Worm (Caenorhabditis elegans) whole organism, L1 larva: ENCODE results near the gene nas-13.

Experiments used
- C16A3.4 ChIP-seq: fragments of 150-350 bp; optimal IDR thresholded peaks from 2 replicates; lab custom pipeline; 2014; ENCODE audit warnings: missing biosample characterization, missing genetic modification characterization
- C34B4.2 ChIP-seq: sonication (generic microtip); optimal IDR thresholded peaks from 2 replicates; lab custom pipeline; 2017; ENCODE audit warnings: mild to moderate bottlenecking, missing genetic modification characterization, missing compliant biosample characterization
- F16B12.6 ChIP-seq: fragments of 150-350 bp; optimal IDR thresholded peaks from 2 replicates; lab custom pipeline; 2014; ENCODE audit warnings: missing biosample characterization, missing genetic modification characterization
- Y116A8C.19 ChIP-seq: sonication (generic microtip); optimal IDR thresholded peaks from 2 replicates; lab custom pipeline; 2016; ENCODE audit warnings: missing compliant biosample characterization, missing genetic modification characterization, borderline replicate concordance
- alr-1 ChIP-seq: fragments of 200-800 bp; sonication (Bioruptor generic); optimal IDR thresholded peaks from 2 replicates; lab custom pipeline; 2018; ENCODE audit warnings: borderline replicate concordance, mild to moderate bottlenecking, missing genetic modification characterization, missing compliant biosample characterization
- blmp-1 ChIP-seq: fragments of 150-350 bp; optimal IDR thresholded peaks from 2 replicates; lab custom pipeline; 2014; ENCODE audit warnings: missing biosample characterization, missing genetic modification characterization
- ceh-63 ChIP-seq: fragments of 200-800 bp; sonication (Bioruptor generic); optimal IDR thresholded peaks from 2 replicates; lab custom pipeline; 2018; ENCODE audit warnings: mild to moderate bottlenecking, missing genetic modification characterization, missing compliant biosample characterization
- ceh-8 ChIP-seq: fragments of 200-800 bp; sonication (Bioruptor generic); optimal IDR thresholded peaks from 2 replicates; lab custom pipeline; 2018; ENCODE audit warnings: mild to moderate bottlenecking, missing genetic modification characterization, moderate library complexity, missing compliant biosample characterization
- ceh-82 ChIP-seq, 3 experiments: fragments of 150-350 bp in 1 of 3; sonication (generic microtip) in 2 of 3; optimal IDR thresholded peaks; 2 replicates each; lab custom pipeline; 2014 to 2017; ENCODE audit warnings: missing biosample characterization in 3 of 3, missing genetic modification characterization in 3 of 3
- ceh-88 ChIP-seq: fragments of 200-800 bp; sonication (Bioruptor generic); IDR thresholded peaks from 2 replicates; pipeline ENCODE4 v1.3.6; 2022; ENCODE audit warnings: missing genetic modification characterization, missing compliant biosample characterization
- dsc-1 ChIP-seq: sonication (generic microtip); optimal IDR thresholded peaks from 2 replicates; lab custom pipeline; 2016; ENCODE audit warnings: mild to moderate bottlenecking, missing genetic modification characterization, missing compliant biosample characterization
- efl-1 ChIP-seq, 4 experiments: fragments of 150-350 bp; optimal IDR thresholded peaks in 3 of 4; peaks in 1 of 4; 1 replicate in 1 of 4; 2 replicates in 3 of 4; lab custom pipeline; 2014; ENCODE audit warnings: missing biosample characterization in 2 of 4, missing genetic modification characterization in 2 of 4, missing genetic modification reagents in 2 of 4
- egl-27 ChIP-seq, 2 experiments: fragments of 150-350 bp in 1 of 2; sonication (generic microtip); optimal IDR thresholded peaks; 3 replicates each; lab custom pipeline; 2017 to 2018; ENCODE audit warnings: missing biosample characterization in 2 of 2, missing genetic modification characterization in 2 of 2, missing genetic modification reagents in 2 of 2
- elt-2 ChIP-seq: sonication (generic microtip); optimal IDR thresholded peaks from 2 replicates; lab custom pipeline; 2016; ENCODE audit warnings: missing genetic modification characterization, mild to moderate bottlenecking, inconsistent platforms, missing compliant biosample characterization, missing genetic modification reagents
- fkh-4 ChIP-seq: sonication (generic microtip); optimal IDR thresholded peaks from 2 replicates; lab custom pipeline; 2016; ENCODE audit warnings: missing compliant biosample characterization, missing genetic modification characterization, borderline replicate concordance
- fkh-8 ChIP-seq: sonication (generic microtip); optimal IDR thresholded peaks from 2 replicates; lab custom pipeline; 2016; ENCODE audit warnings: mild to moderate bottlenecking, missing genetic modification characterization, missing compliant biosample characterization
- grh-1 ChIP-seq: fragments of 200-800 bp; sonication (Bioruptor generic); IDR thresholded peaks from 2 replicates; pipeline ENCODE4 v1.3.6; 2022; ENCODE audit warnings: missing genetic modification reagents, missing genetic modification characterization, missing compliant biosample characterization
- hlh-17 ChIP-seq: fragments of 200-800 bp; sonication (Bioruptor generic); optimal IDR thresholded peaks from 2 replicates; lab custom pipeline; 2018; ENCODE audit warnings: missing genetic modification characterization, mild to moderate bottlenecking, missing compliant biosample characterization, moderate library complexity, borderline replicate concordance
- irx-1 ChIP-seq: sonication (generic microtip); optimal IDR thresholded peaks from 2 replicates; lab custom pipeline; 2016; ENCODE audit warnings: missing genetic modification characterization, missing compliant biosample characterization
- jun-1 ChIP-seq: fragments of 150-350 bp; optimal IDR thresholded peaks from 2 replicates; lab custom pipeline; 2014; ENCODE audit warnings: missing biosample characterization, missing genetic modification reagents, missing genetic modification characterization
- lin-14 ChIP-seq: fragments of 200-800 bp; sonication (Bioruptor generic); optimal IDR thresholded peaks from 2 replicates; lab custom pipeline; 2018; ENCODE audit warnings: mild to moderate bottlenecking, missing genetic modification characterization, moderate library complexity, missing compliant biosample characterization
- lin-35 ChIP-seq, 2 experiments: fragments of 150-350 bp; optimal IDR thresholded peaks; 2 replicates each; lab custom pipeline; 2014; ENCODE audit warnings: missing biosample characterization in 2 of 2, missing genetic modification characterization in 2 of 2, missing genetic modification reagents in 2 of 2
- mab-9 ChIP-seq: fragments of 200-800 bp; sonication (Bioruptor generic); IDR thresholded peaks from 2 replicates; pipeline ENCODE4 v1.3.6; 2022; ENCODE audit warnings: missing genetic modification reagents, missing genetic modification characterization, missing compliant biosample characterization
- mdl-1 ChIP-seq, 2 experiments: fragments of 150-350 bp; optimal IDR thresholded peaks; 2 replicates each; lab custom pipeline; 2014 to 2017; ENCODE audit warnings: missing biosample characterization in 2 of 2, missing genetic modification characterization in 2 of 2, inconsistent platforms in 1 of 2
- nhr-11 ChIP-seq: fragments of 150-350 bp; optimal IDR thresholded peaks from 2 replicates; lab custom pipeline; 2014; ENCODE audit warnings: missing biosample characterization, missing genetic modification characterization
- nhr-12 ChIP-seq: sonication (generic microtip); optimal IDR thresholded peaks from 2 replicates; lab custom pipeline; 2017; ENCODE audit warnings: missing biosample characterization, missing genetic modification characterization
- nhr-19 ChIP-seq: fragments of 200-800 bp; sonication (Bioruptor generic); conservative IDR thresholded peaks from 2 replicates; pipeline ENCODE4 v1.3.6; 2022; ENCODE audit warnings: missing genetic modification characterization, missing compliant biosample characterization
- nhr-237 ChIP-seq: fragments of 150-350 bp; optimal IDR thresholded peaks from 2 replicates; lab custom pipeline; 2014; ENCODE audit warnings: missing biosample characterization, missing genetic modification characterization
- nhr-47 ChIP-seq: sonication (generic microtip); optimal IDR thresholded peaks from 2 replicates; lab custom pipeline; 2016; ENCODE audit warnings: mild to moderate bottlenecking, missing genetic modification characterization, moderate library complexity, missing compliant biosample characterization
- nhr-71 ChIP-seq: sonication (generic microtip); optimal IDR thresholded peaks from 2 replicates; lab custom pipeline; 2016; ENCODE audit warnings: mild to moderate bottlenecking, missing genetic modification characterization, moderate library complexity, missing compliant biosample characterization
- nhr-77 ChIP-seq: fragments of 150-350 bp; optimal IDR thresholded peaks from 2 replicates; lab custom pipeline; 2014; ENCODE audit warnings: missing biosample characterization, missing genetic modification characterization
- nhr-85 ChIP-seq: sonication (generic microtip); peaks from one replicate; lab custom pipeline; 2016; ENCODE audit warnings: missing genetic modification characterization, inconsistent platforms, missing compliant biosample characterization
- pax-3 ChIP-seq: fragments of 200-800 bp; sonication (Bioruptor generic); optimal IDR thresholded peaks from 2 replicates; lab custom pipeline; 2018; ENCODE audit warnings: mild to moderate bottlenecking, missing genetic modification characterization, moderate library complexity, missing compliant biosample characterization
- skn-1 ChIP-seq: fragments of 150-350 bp; optimal IDR thresholded peaks from 2 replicates; lab custom pipeline; 2014; ENCODE audit warnings: missing biosample characterization, missing genetic modification characterization
- snu-23 ChIP-seq: sonication (generic microtip); optimal IDR thresholded peaks from 2 replicates; lab custom pipeline; 2016; ENCODE audit warnings: missing genetic modification characterization, missing compliant biosample characterization
- sox-4 ChIP-seq: sonication (generic microtip); optimal IDR thresholded peaks from 2 replicates; lab custom pipeline; 2016; ENCODE audit warnings: missing genetic modification characterization, missing compliant biosample characterization
- sptf-1 ChIP-seq: fragments of 150-350 bp; optimal IDR thresholded peaks from 2 replicates; lab custom pipeline; 2014; ENCODE audit warnings: missing biosample characterization, missing genetic modification characterization
- sup-37 ChIP-seq: fragments of 200-800 bp; sonication (Bioruptor generic); optimal IDR thresholded peaks from 2 replicates; lab custom pipeline; 2018; ENCODE audit warnings: mild to moderate bottlenecking, missing genetic modification characterization, missing compliant biosample characterization
- swsn-7 ChIP-seq: sonication (generic microtip); optimal IDR thresholded peaks from 2 replicates; lab custom pipeline; 2016; ENCODE audit warnings: missing genetic modification characterization, missing compliant biosample characterization
- unc-62 ChIP-seq: fragments of 150-350 bp; optimal IDR thresholded peaks from 2 replicates; lab custom pipeline; 2014; ENCODE audit warnings: missing biosample characterization, missing genetic modification reagents, missing genetic modification characterization
- unc-86 ChIP-seq: sonication (generic microtip); optimal IDR thresholded peaks from 2 replicates; lab custom pipeline; 2016; ENCODE audit warnings: missing genetic modification characterization, missing compliant biosample characterization
- ztf-11 ChIP-seq, 2 experiments: sonication (generic microtip); optimal IDR thresholded peaks; 2 replicates each; lab custom pipeline; 2016 to 2017; ENCODE audit warnings: missing genetic modification characterization in 2 of 2, missing biosample characterization in 1 of 2, missing compliant biosample characterization in 1 of 2
- ztf-4 ChIP-seq: fragments of 150-350 bp; optimal IDR thresholded peaks from 2 replicates; lab custom pipeline; 2014; ENCODE audit warnings: missing biosample characterization, missing genetic modification characterization

The nas-13 gene

ce11 chrX:15446292-15446794 lies 18.3 kb upstream of the nas-13 start, which contains the start of gene R03A10.5:
TSS of gene R03A10.5 (plus strand) at chrX:15446722.
- no peak for TF ChIP-seq F16B12.6 (tag; lab: Kevin White, UChicago)
- no peak for TF ChIP-seq egl-27 (tag; optimal IDR thresholded peaks at IDR 0.05; lab: Kevin White, UChicago)
- TF ChIP-seq grh-1: peak; percentile 75
- peak; percentile 81 for TF ChIP-seq nhr-85 (tag; lab: Kevin White, UChicago)
- no peak for TF ChIP-seq ceh-88 (GFP tag; lab: Robert Waterston, UW)
- TF ChIP-seq blmp-1 (tag; lab: Kevin White, UChicago): peak; percentile 38
- TF ChIP-seq ztf-11 (tag; optimal IDR thresholded peaks at IDR 0.05; lab: Kevin White, UChicago): no peak
- TF ChIP-seq alr-1 (tag; lab: Kevin White, UChicago): no peak
- no peak for TF ChIP-seq nhr-77 (tag; lab: Kevin White, UChicago)
- TF ChIP-seq C16A3.4: no peak
- no peak for TF ChIP-seq nhr-71 (tag; lab: Kevin White, UChicago)
- TF ChIP-seq fkh-8 (tag; lab: Kevin White, UChicago): no peak
- no peak for TF ChIP-seq sox-4
- no peak for TF ChIP-seq nhr-12 (tag; lab: Kevin White, UChicago)
- TF ChIP-seq nhr-19 (GFP tag; lab: Robert Waterston, UW): 0 out of 2 replicates have a peak, but pooled peaks have one; percentile 5
- TF ChIP-seq nhr-47 (tag; lab: Kevin White, UChicago): no peak
- TF ChIP-seq snu-23: no peak
- TF ChIP-seq ceh-63 (GFP tag; lab: Kevin White, UChicago): no peak
- TF ChIP-seq nhr-11 (tag; lab: Kevin White, UChicago): no peak
- no peak for TF ChIP-seq lin-35 (GFP tag; optimal IDR thresholded peaks at IDR 0.05; lab: Kevin White, UChicago)
- TF ChIP-seq lin-14 (GFP tag; lab: Kevin White, UChicago): peak; percentile 61
- no peak for TF ChIP-seq unc-62 (GFP tag; lab: Kevin White, UChicago)

DNA sequence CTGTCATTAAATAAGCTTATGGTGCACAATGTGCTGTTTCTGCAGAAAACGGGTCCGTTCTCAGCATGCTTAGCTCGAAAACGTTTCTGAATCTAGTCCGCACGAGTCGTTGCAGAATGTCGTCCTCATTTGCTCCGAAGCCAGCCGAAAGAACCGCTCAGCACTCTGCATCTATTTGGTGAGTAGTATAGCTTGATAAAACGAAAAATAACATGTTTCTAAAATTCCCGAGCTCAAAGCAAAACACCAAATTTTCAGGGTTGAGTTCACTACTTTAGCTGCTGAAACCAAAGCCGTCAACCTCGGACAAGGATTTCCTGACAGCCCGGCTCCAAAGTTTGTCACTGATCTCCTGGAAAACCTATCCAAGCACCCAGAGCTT lies 13.6 kb upstream of the nas-13 start, which contains the start of gene nkat-3:
Gene nkat-3 (plus strand): TSS at position 46 of the 382 bp plus-strand sequence.
- TF ChIP-seq egl-27 (tag; optimal IDR thresholded peaks at IDR 0.05; lab: Kevin White, UChicago) (no peak), nhr-85 (tag; lab: Kevin White, UChicago) (no peak), fkh-4 (tag; lab: Kevin White, UChicago) (no peak), pax-3 (tag; lab: Kevin White, UChicago) (no peak)
- TF ChIP-seq, all 84 proteins: peak for 0

DNA sequence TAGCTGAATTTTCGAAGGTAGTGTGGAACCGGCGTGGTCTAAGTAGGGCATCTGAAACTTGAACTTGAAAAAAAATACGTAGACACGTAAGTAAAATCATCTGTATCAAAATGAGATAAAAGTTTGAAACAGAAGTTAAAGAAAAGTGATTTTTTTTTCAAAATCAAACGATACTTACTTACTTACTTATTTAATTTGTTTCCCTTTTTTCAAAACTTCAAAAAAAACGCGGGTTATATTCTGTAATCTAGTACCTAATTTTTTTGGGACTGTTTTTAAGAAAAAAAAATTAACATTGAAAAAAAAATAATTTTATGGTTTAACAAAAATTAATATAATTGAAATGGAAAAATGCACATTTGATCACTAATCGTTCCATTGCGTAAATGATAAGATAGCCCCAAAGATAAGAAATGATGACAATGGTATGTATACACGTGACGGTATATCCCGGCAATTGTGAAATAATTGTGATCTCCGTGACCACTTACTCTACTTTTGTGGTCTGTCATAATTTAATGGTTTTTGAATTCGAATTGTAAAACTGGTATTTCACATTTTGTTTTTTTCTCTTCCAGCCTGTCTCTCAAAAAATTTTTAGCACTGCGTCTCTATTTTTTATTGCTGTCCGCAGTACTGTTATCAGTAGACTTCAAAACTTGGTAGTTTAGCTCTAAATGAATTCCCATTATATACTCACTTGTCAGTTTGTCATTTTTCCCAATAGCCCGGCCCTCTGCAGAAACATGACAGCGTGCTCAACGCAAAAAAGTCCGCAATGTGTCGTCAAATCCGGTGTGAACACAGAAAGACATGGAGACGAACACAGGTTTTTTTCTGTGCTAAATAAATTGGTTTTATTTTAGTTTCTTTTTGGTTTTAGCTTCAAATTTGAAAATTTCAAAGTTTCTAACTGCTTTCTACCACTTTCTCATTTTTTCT lies 13.0 kb upstream of the nas-13 start, which contains the start of gene mocs-1:
Gene mocs-1 (minus strand): TSS at position 51 of the 942 bp plus-strand sequence.
- TF ChIP-seq irx-1: peak; percentile 18
- TF ChIP-seq skn-1 (tag; lab: Kevin White, UChicago): peak; percentile 87
- no peak for TF ChIP-seq C34B4.2 (tag; lab: Kevin White, UChicago)
- no peak for TF ChIP-seq ceh-63 (GFP tag; lab: Kevin White, UChicago)
- no peak for TF ChIP-seq blmp-1 (tag; lab: Kevin White, UChicago)
- no peak for TF ChIP-seq efl-1 (optimal IDR thresholded peaks at IDR 0.05; lab: Kevin White, UChicago)
- peak in 1 of 2 experiments; percentile 30 for TF ChIP-seq efl-1 (GFP tag; optimal IDR thresholded peaks at IDR 0.05 in 1 of 2; lab: Kevin White, UChicago)
- no peak for TF ChIP-seq sup-37 (GFP tag; lab: Kevin White, UChicago)
- TF ChIP-seq ceh-8 (GFP tag; lab: Kevin White, UChicago): no peak
- no peak for TF ChIP-seq hlh-17 (GFP tag; lab: Kevin White, UChicago)
- no peak for TF ChIP-seq ztf-11 (tag; optimal IDR thresholded peaks at IDR 0.05; lab: Kevin White, UChicago)
- TF ChIP-seq swsn-7 (tag; lab: Kevin White, UChicago): no peak
- no peak for TF ChIP-seq ztf-4 (tag; lab: Kevin White, UChicago)
- TF ChIP-seq sox-4: no peak
- TF ChIP-seq sptf-1 (tag; lab: Kevin White, UChicago): no peak
- TF ChIP-seq ceh-88 (GFP tag; lab: Robert Waterston, UW): no peak
- no peak for TF ChIP-seq ceh-82 (tag; optimal IDR thresholded peaks at IDR 0.05; lab: Kevin White, UChicago)
- TF ChIP-seq pax-3 (tag; lab: Kevin White, UChicago): no peak
- peak; percentile 28 for TF ChIP-seq nhr-47 (tag; lab: Kevin White, UChicago)
- TF ChIP-seq grh-1: peak; percentile 50
- TF ChIP-seq nhr-237 (tag; lab: Kevin White, UChicago): no peak
- peak; percentile 44 for TF ChIP-seq lin-14 (GFP tag; lab: Kevin White, UChicago)
- TF ChIP-seq elt-2 (tag; lab: Kevin White, UChicago): peak; percentile 66
- TF ChIP-seq Y116A8C.19 (tag; lab: Kevin White, UChicago): no peak
- no peak for TF ChIP-seq dsc-1 (tag; lab: Kevin White, UChicago)
- no peak for TF ChIP-seq mab-9 (GFP tag; lab: Robert Waterston, UW)
- no peak for TF ChIP-seq jun-1 (tag; lab: Kevin White, UChicago)
- TF ChIP-seq unc-86 (tag; lab: Kevin White, UChicago): no peak
- peak; percentile 62 for TF ChIP-seq nhr-85 (tag; lab: Kevin White, UChicago)
- no peak for TF ChIP-seq mdl-1 (tag; optimal IDR thresholded peaks at IDR 0.05; lab: Kevin White, UChicago)
